Fruit fly (Drosophila melanogaster) whole organism, wandering third instar larva: ENCODE data around the gene mbt.

Experiments used
- Hnf4 ChIP-seq: fragments of 200-800 bp; sonication (Bioruptor generic); optimal IDR thresholded peaks from 2 replicates; lab custom pipeline; 2016; ENCODE audit warnings: missing biosample characterization, mild to moderate bottlenecking, missing genetic modification characterization
- Hr78 ChIP-seq: fragments of >200 bp; optimal IDR thresholded peaks from 2 replicates; lab custom pipeline; 2017; ENCODE audit warnings: missing biosample characterization, missing genetic modification characterization
- Jra ChIP-seq: sonication (Bioruptor generic); optimal IDR thresholded peaks from 2 replicates; lab custom pipeline; 2016; ENCODE audit warnings: missing biosample characterization, missing genetic modification characterization
- N ChIP-seq: fragments of >200 bp; optimal IDR thresholded peaks from 2 replicates; lab custom pipeline; 2018; ENCODE audit warnings: missing biosample characterization, missing external identifiers, missing genetic modification characterization
- Rel ChIP-seq, 2 experiments: fragments of 200-800 bp; sonication (Bioruptor generic) in 1 of 2; optimal IDR thresholded peaks; 2 replicates in 1 of 2; 3 replicates in 1 of 2; lab custom pipeline; 2016 to 2019; ENCODE audit warnings: mild to moderate bottlenecking in 2 of 2, missing biosample characterization in 2 of 2, missing genetic modification characterization in 2 of 2, moderate library complexity in 1 of 2
- Sp1 ChIP-seq: fragments of 200-800 bp; sonication (Bioruptor generic); optimal IDR thresholded peaks from 3 replicates; lab custom pipeline; 2019; ENCODE audit warnings: missing biosample characterization, mild to moderate bottlenecking, missing genetic modification characterization, moderate library complexity
- dmrt93B ChIP-seq: fragments of 200-800 bp; sonication (Bioruptor generic); optimal IDR thresholded peaks from 2 replicates; lab custom pipeline; 2018; ENCODE audit warnings: missing biosample characterization, mild to moderate bottlenecking, missing genetic modification characterization
- fru ChIP-seq: fragments of 200-800 bp; sonication (Bioruptor generic); optimal IDR thresholded peaks from 3 replicates; lab custom pipeline; 2016; ENCODE audit warnings: missing biosample characterization, mild to moderate bottlenecking, missing genetic modification characterization
- h ChIP-seq: fragments of 200-800 bp; sonication (Bioruptor generic); optimal IDR thresholded peaks from 3 replicates; lab custom pipeline; 2016; ENCODE audit warnings: missing biosample characterization, mild to moderate bottlenecking, missing genetic modification characterization
- pan ChIP-seq: fragments of >200 bp; optimal IDR thresholded peaks from 2 replicates; lab custom pipeline; 2017
- psq ChIP-seq: fragments of 200-800 bp; sonication (Bioruptor generic); optimal IDR thresholded peaks from 3 replicates; lab custom pipeline; 2017; ENCODE audit warnings: missing biosample characterization, mild to moderate bottlenecking, missing genetic modification characterization, moderate library complexity
- usp ChIP-seq: fragments of >200 bp; optimal IDR thresholded peaks from 2 replicates; lab custom pipeline; 2017; ENCODE audit warnings: missing biosample characterization, missing genetic modification characterization

dm6 chrX:16570572-16571224 lies 39.8 kb upstream of the mbt start:
- TF ChIP-seq h, result no peak
- TF ChIP-seq psq (GFP tag; lab: Kevin White, UChicago), result no peak
- TF ChIP-seq Sp1 (GFP tag; lab: Kevin White, UChicago), result no peak
- TF ChIP-seq Rel (GFP tag; optimal IDR thresholded peaks at IDR 0.05; lab: Kevin White, UChicago), result no peak
- no peak for TF ChIP-seq Rel (tag; optimal IDR thresholded peaks at IDR 0.05; lab: Kevin White, UChicago)
- no peak for TF ChIP-seq dmrt93B (GFP tag; lab: Kevin White, UChicago)
- no peak for TF ChIP-seq pan (lab: Kevin White, UChicago)
- TF ChIP-seq usp (GFP tag; lab: Kevin White, UChicago), result no peak
- no peak for TF ChIP-seq fru (GFP tag; lab: Kevin White, UChicago)
- TF ChIP-seq N (GFP tag; lab: Kevin White, UChicago), result no peak
- TF ChIP-seq Hr78, result no peak
- TF ChIP-seq Hnf4 (GFP tag; lab: Kevin White, UChicago), result no peak
- no peak for TF ChIP-seq Jra (GFP tag; lab: Kevin White, UChicago)
